Fruit fly (Drosophila melanogaster) whole organism, adult: ENCODE results near the gene Tps1.
A peak's percentile ranks its signal among the peaks of the same experiment; 100 is the strongest.

ENCODE experiments used
- CG11617 ChIP-seq: fragments of 200-800 bp; sonication (Bioruptor generic); optimal IDR thresholded peaks from 2 replicates; lab custom pipeline; 2017; ENCODE audit warnings: mild to moderate bottlenecking, missing biosample characterization, missing genetic modification reagents, missing genetic modification characterization
- CG12768 ChIP-seq: fragments of 200-800 bp; sonication (Bioruptor generic); optimal IDR thresholded peaks from 2 replicates; lab custom pipeline; 2017; ENCODE audit warnings: missing biosample characterization, missing genetic modification characterization, mild to moderate bottlenecking, moderate library complexity, missing genetic modification reagents
- CG14711 ChIP-seq: fragments of 200-800 bp; sonication (Bioruptor generic); optimal IDR thresholded peaks from 2 replicates; lab custom pipeline; 2018; ENCODE audit warnings: missing biosample characterization, mild to moderate bottlenecking, missing genetic modification characterization, moderate library complexity
- CG1620 ChIP-seq: fragments of 200-800 bp; sonication (Bioruptor generic); optimal IDR thresholded peaks from 2 replicates; lab custom pipeline; 2016; ENCODE audit warnings: missing biosample characterization, missing genetic modification characterization
- CG33017 ChIP-seq: fragments of 200-800 bp; sonication (Bioruptor generic); optimal IDR thresholded peaks from 2 replicates; lab custom pipeline; 2018; ENCODE audit warnings: missing biosample characterization, mild to moderate bottlenecking, missing genetic modification characterization, moderate library complexity
- CG5204 ChIP-seq: fragments of 200-800 bp; sonication (Bioruptor generic); optimal IDR thresholded peaks from 2 replicates; lab custom pipeline; 2016; ENCODE audit warnings: missing biosample characterization, missing genetic modification characterization
- CG7045 ChIP-seq: fragments of 200-800 bp; sonication (Bioruptor generic); optimal IDR thresholded peaks from 2 replicates; lab custom pipeline; 2017; ENCODE audit warnings: missing biosample characterization, mild to moderate bottlenecking, missing genetic modification characterization
- CG7101 ChIP-seq: fragments of 200-800 bp; sonication (Bioruptor generic); optimal IDR thresholded peaks from 2 replicates; lab custom pipeline; 2018; ENCODE audit warnings: missing biosample characterization, mild to moderate bottlenecking, missing genetic modification characterization, moderate library complexity
- Clk ChIP-seq: fragments of 200-800 bp; sonication (Bioruptor generic); optimal IDR thresholded peaks from 2 replicates; lab custom pipeline; 2017; ENCODE audit warnings: missing biosample characterization, missing genetic modification characterization
- Crg-1 ChIP-seq: fragments of 200-800 bp; sonication (Bioruptor generic); optimal IDR thresholded peaks from 2 replicates; lab custom pipeline; 2016; ENCODE audit warnings: missing biosample characterization, missing genetic modification characterization
- Hr96 ChIP-seq: fragments of 200-800 bp; sonication (Bioruptor generic); optimal IDR thresholded peaks from 2 replicates; lab custom pipeline; 2016; ENCODE audit warnings: missing biosample characterization, missing genetic modification characterization
- Mnt ChIP-seq: fragments of 200-800 bp; sonication (Bioruptor generic); optimal IDR thresholded peaks from 2 replicates; lab custom pipeline; 2016; ENCODE audit warnings: missing biosample characterization, mild to moderate bottlenecking, missing genetic modification characterization
- bab1 ChIP-seq: fragments of 200-800 bp; sonication (Bioruptor generic); optimal IDR thresholded peaks from 3 replicates; lab custom pipeline; 2019; ENCODE audit warnings: missing biosample characterization, mild to moderate bottlenecking, missing genetic modification characterization, moderate library complexity
- cic ChIP-seq: fragments of 200-800 bp; sonication (Bioruptor generic); optimal IDR thresholded peaks from 2 replicates; lab custom pipeline; 2017; ENCODE audit warnings: missing biosample characterization, mild to moderate bottlenecking, missing genetic modification characterization, moderate library complexity
- cnc ChIP-seq, 2 experiments: fragments of >200 bp; optimal IDR thresholded peaks; 2 replicates each; lab custom pipeline; 2017
- kay ChIP-seq: fragments of 200-800 bp; sonication (Bioruptor generic); peaks from one replicate; lab custom pipeline; 2016; ENCODE audit warnings: missing biosample characterization, missing genetic modification characterization, borderline replicate concordance
- ovo ChIP-seq: fragments of 200-800 bp; sonication (Bioruptor generic); optimal IDR thresholded peaks from 2 replicates; lab custom pipeline; 2016; ENCODE audit warnings: missing biosample characterization, missing genetic modification characterization
- pad ChIP-seq: fragments of 200-800 bp; sonication (Bioruptor generic); optimal IDR thresholded peaks from 3 replicates; lab custom pipeline; 2017; ENCODE audit warnings: missing biosample characterization, missing genetic modification characterization, mild to moderate bottlenecking, moderate library complexity, missing genetic modification reagents
- tj ChIP-seq: fragments of 200-800 bp; sonication (Bioruptor generic); optimal IDR thresholded peaks from 3 replicates; lab custom pipeline; 2017; ENCODE audit warnings: missing biosample characterization, mild to moderate bottlenecking, missing genetic modification characterization, moderate library complexity
- toe ChIP-seq: fragments of 200-800 bp; sonication (Bioruptor generic); optimal IDR thresholded peaks from 2 replicates; lab custom pipeline; 2016; ENCODE audit warnings: missing biosample characterization, missing genetic modification characterization

Gene Tps1

dm6 chr2L:4350683-4351324, 37.3 kb upstream of the Tps1 start:
- no peak for TF ChIP-seq ovo (GFP tag; lab: Kevin White, UChicago)
- TF ChIP-seq CG5204 (GFP tag; lab: Kevin White, UChicago), result no peak
- TF ChIP-seq Hr96 (GFP tag; lab: Kevin White, UChicago), result no peak
- TF ChIP-seq CG12768, result no peak
- TF ChIP-seq cic (GFP tag; lab: Kevin White, UChicago), result no peak
- no peak for TF ChIP-seq CG7045 (GFP tag; lab: Kevin White, UChicago)
- TF ChIP-seq cnc (optimal IDR thresholded peaks at IDR 0.05; lab: Kevin White, UChicago), result no peak
- TF ChIP-seq CG1620 (GFP tag; lab: Kevin White, UChicago), result no peak
- TF ChIP-seq CG33017, result no peak
- TF ChIP-seq Mnt, result no peak
- TF ChIP-seq CG7101 (tag; lab: Kevin White, UChicago), result no peak
- TF ChIP-seq pad, result no peak
- TF ChIP-seq toe (GFP tag; lab: Kevin White, UChicago), result no peak
- no peak for TF ChIP-seq Crg-1
- no peak for TF ChIP-seq CG14711 (tag; lab: Kevin White, UChicago)
- TF ChIP-seq bab1 (GFP tag; lab: Kevin White, UChicago), result no peak
- TF ChIP-seq tj (GFP tag; lab: Kevin White, UChicago), result no peak
- no peak for TF ChIP-seq kay (GFP tag; lab: Kevin White, UChicago)

- TF ChIP-seq CG5204 (GFP tag; lab: Kevin White, UChicago), result no peak
- TF ChIP-seq CG11617 (GFP tag; lab: Kevin White, UChicago), result no peak
- no peak for TF ChIP-seq kay (GFP tag; lab: Kevin White, UChicago)
- TF ChIP-seq CG12768, result no peak
- no peak for TF ChIP-seq CG1620 (GFP tag; lab: Kevin White, UChicago)
- no peak for TF ChIP-seq toe (GFP tag; lab: Kevin White, UChicago)
- TF ChIP-seq cnc (optimal IDR thresholded peaks at IDR 0.05; lab: Kevin White, UChicago), result no peak
- no peak for TF ChIP-seq Mnt
- TF ChIP-seq CG7101 (tag; lab: Kevin White, UChicago), result no peak
- no peak for TF ChIP-seq Clk
- TF ChIP-seq CG7045 (GFP tag; lab: Kevin White, UChicago), result no peak
These were observed 35.5 kb upstream of the Tps1 start, which contains the start of gene CG15429 for dm6 chr2L:4352675-4353074. CG15429 (plus strand) TSS chr2L:4352975.

- TF ChIP-seq cnc (optimal IDR thresholded peaks at IDR 0.05; lab: Kevin White, UChicago) (no peak), kay (GFP tag; lab: Kevin White, UChicago) (peak; percentile 33), CG12768 (no peak)
These were observed 33.1 kb upstream of the Tps1 start for dm6 chr2L:4355066-4355465.

dm6 chr2L:4359156-4359555, 29.0 kb upstream of the Tps1 start:
- TF ChIP-seq ovo (GFP tag; lab: Kevin White, UChicago), result no peak
- TF ChIP-seq CG12768, result no peak
- no peak for TF ChIP-seq toe (GFP tag; lab: Kevin White, UChicago)
- no peak for TF ChIP-seq CG7045 (GFP tag; lab: Kevin White, UChicago)
- TF ChIP-seq tj (GFP tag; lab: Kevin White, UChicago), result no peak
- no peak for TF ChIP-seq Mnt
- TF ChIP-seq Crg-1, result no peak
- TF ChIP-seq Hr96 (GFP tag; lab: Kevin White, UChicago), result no peak
- no peak for TF ChIP-seq CG11617 (GFP tag; lab: Kevin White, UChicago)
- no peak for TF ChIP-seq CG33017
- TF ChIP-seq CG14711 (tag; lab: Kevin White, UChicago), result no peak
- TF ChIP-seq cnc (optimal IDR thresholded peaks at IDR 0.05; lab: Kevin White, UChicago), result no peak
- no peak for TF ChIP-seq Clk
- no peak for TF ChIP-seq CG1620 (GFP tag; lab: Kevin White, UChicago)
- TF ChIP-seq cic (GFP tag; lab: Kevin White, UChicago), result no peak
- no peak for TF ChIP-seq CG5204 (GFP tag; lab: Kevin White, UChicago)
- no peak for TF ChIP-seq kay (GFP tag; lab: Kevin White, UChicago)
- TF ChIP-seq bab1 (GFP tag; lab: Kevin White, UChicago), result no peak

- TF ChIP-seq CG14711 (tag; lab: Kevin White, UChicago) (no peak), bab1 (GFP tag; lab: Kevin White, UChicago) (no peak), CG1620 (GFP tag; lab: Kevin White, UChicago) (no peak), cnc (optimal IDR thresholded peaks at IDR 0.05; lab: Kevin White, UChicago) (no peak), CG11617 (GFP tag; lab: Kevin White, UChicago) (no peak), Crg-1 (no peak), tj (GFP tag; lab: Kevin White, UChicago) (no peak), CG5204 (GFP tag; lab: Kevin White, UChicago) (no peak), cic (GFP tag; lab: Kevin White, UChicago) (no peak)
These were observed 27.2 kb upstream of the Tps1 start for dm6 chr2L:4360882-4361281.

- no peak for TF ChIP-seq CG7101 (tag; lab: Kevin White, UChicago)
- no peak for TF ChIP-seq Clk
These were observed 26.6 kb upstream of the Tps1 start, which contains the start of gene Traf4 for dm6 chr2L:4361438-4361975. Traf4 (plus strand) TSS chr2L:4361925.
